Worm (Caenorhabditis elegans) whole organism, L4 larva: ENCODE measurements around the gene jac-1.

Experiments used
- F44E2.7 ChIP-seq: fragments of 200-800 bp; sonication (Bioruptor generic); IDR thresholded peaks from 2 replicates; pipeline ENCODE4 v2.1.2; 2022; ENCODE audit warnings: missing genetic modification characterization, missing compliant biosample characterization
- F49E8.2 ChIP-seq: sonication (generic microtip); optimal IDR thresholded peaks from 2 replicates; lab custom pipeline; 2016; ENCODE audit warnings: missing compliant biosample characterization, mild to moderate bottlenecking, missing genetic modification characterization, borderline replicate concordance
- R02D3.7 ChIP-seq: fragments of 150-350 bp; sonication (generic microtip); optimal IDR thresholded peaks from 3 replicates; lab custom pipeline; 2014; ENCODE audit warnings: missing biosample characterization, missing genetic modification characterization
- Y5F2A.4 ChIP-seq: fragments of 200-800 bp; sonication (Bioruptor generic); optimal IDR thresholded peaks from 2 replicates; lab custom pipeline; 2018; ENCODE audit warnings: mild to moderate bottlenecking, missing genetic modification characterization, missing compliant biosample characterization
- aha-1 ChIP-seq: fragments of 150-350 bp; peaks from one replicate; lab custom pipeline; 2014; ENCODE audit warnings: missing biosample characterization, missing genetic modification characterization
- attf-4 ChIP-seq: sonication (generic microtip); optimal IDR thresholded peaks from 3 replicates; lab custom pipeline; 2017; ENCODE audit warnings: missing biosample characterization, missing genetic modification characterization
- ceh-82 ChIP-seq: sonication (generic microtip); optimal IDR thresholded peaks from 2 replicates; lab custom pipeline; 2017; ENCODE audit warnings: missing biosample characterization, missing genetic modification characterization
- daf-16 ChIP-seq, 3 experiments: sonication (generic microtip); optimal IDR thresholded peaks; 2 replicates each; lab custom pipeline; 2016 to 2017; ENCODE audit warnings: missing genetic modification characterization in 3 of 3, missing genetic modification reagents in 3 of 3, mild to moderate bottlenecking in 2 of 3, missing compliant biosample characterization in 2 of 3, missing biosample characterization in 1 of 3, moderate library complexity in 1 of 3
- daf-8 ChIP-seq: fragments of 200-800 bp; sonication (Bioruptor generic); IDR thresholded peaks from 2 replicates; pipeline ENCODE4 v1.3.6; 2022; ENCODE audit warnings: missing genetic modification characterization, missing compliant biosample characterization
- dpl-1 ChIP-seq: fragments of 150-350 bp; optimal IDR thresholded peaks from 2 replicates; lab custom pipeline; 2014; ENCODE audit warnings: missing biosample characterization, missing genetic modification reagents, missing genetic modification characterization
- fos-1 ChIP-seq: fragments of 150-350 bp; optimal IDR thresholded peaks from 2 replicates; lab custom pipeline; 2014; ENCODE audit warnings: missing biosample characterization, missing genetic modification characterization
- gei-8 ChIP-seq: fragments of 200-800 bp; sonication (Bioruptor generic); optimal IDR thresholded peaks from 2 replicates; lab custom pipeline; 2018; ENCODE audit warnings: mild to moderate bottlenecking, missing genetic modification characterization, missing compliant biosample characterization
- hlh-11 ChIP-seq: fragments of 200-800 bp; sonication (Bioruptor generic); optimal IDR thresholded peaks from 2 replicates; lab custom pipeline; 2018; ENCODE audit warnings: mild to moderate bottlenecking, missing genetic modification characterization, missing compliant biosample characterization
- hlh-30 ChIP-seq: sonication (generic microtip); optimal IDR thresholded peaks from 2 replicates; lab custom pipeline; 2017; ENCODE audit warnings: antibody characterized with exemption, mild to moderate bottlenecking, missing genetic modification characterization, missing compliant biosample characterization; ENCODE audit not compliant: insufficient read depth
- hmg-1.1 ChIP-seq: fragments of 200-800 bp; sonication (Bioruptor generic); IDR thresholded peaks from 2 replicates; pipeline ENCODE4 v1.3.6; 2022; ENCODE audit warnings: missing genetic modification reagents, missing genetic modification characterization, missing compliant biosample characterization
- jun-1 ChIP-seq: fragments of 150-350 bp; optimal IDR thresholded peaks from 2 replicates; lab custom pipeline; 2014; ENCODE audit warnings: missing biosample characterization, missing genetic modification reagents, missing genetic modification characterization
- lin-13 ChIP-seq: fragments of 150-350 bp; optimal IDR thresholded peaks from 2 replicates; lab custom pipeline; 2014; ENCODE audit warnings: missing biosample characterization, missing genetic modification reagents, missing genetic modification characterization
- mxl-2 ChIP-seq: fragments of 200-800 bp; sonication (Bioruptor generic); conservative IDR thresholded peaks from 2 replicates; pipeline ENCODE4 v1.3.6; 2022; ENCODE audit warnings: missing genetic modification reagents, missing genetic modification characterization, missing compliant biosample characterization
- nhr-10 ChIP-seq: fragments of 150-350 bp; optimal IDR thresholded peaks from 2 replicates; lab custom pipeline; 2014; ENCODE audit warnings: missing biosample characterization, missing genetic modification characterization
- nhr-111 ChIP-seq: fragments of 200-800 bp; sonication (Bioruptor generic); optimal IDR thresholded peaks from 2 replicates; lab custom pipeline; 2018; ENCODE audit warnings: mild to moderate bottlenecking, missing genetic modification characterization, missing compliant biosample characterization
- nhr-237 ChIP-seq: sonication (generic microtip); optimal IDR thresholded peaks from 2 replicates; lab custom pipeline; 2017; ENCODE audit warnings: missing biosample characterization, missing genetic modification characterization
- nhr-41 ChIP-seq: fragments of 200-800 bp; sonication (Bioruptor generic); IDR thresholded peaks from 2 replicates; pipeline ENCODE4 v1.3.6; 2022; ENCODE audit warnings: missing genetic modification reagents, missing genetic modification characterization, missing compliant biosample characterization
- nhr-48 ChIP-seq: sonication (generic microtip); optimal IDR thresholded peaks from 2 replicates; lab custom pipeline; 2016; ENCODE audit warnings: mild to moderate bottlenecking, missing genetic modification characterization, missing compliant biosample characterization
- pha-4 ChIP-seq, 2 experiments: fragments of 150-350 bp in 1 of 2; fragments of 200-800 bp in 1 of 2; sonication (Bioruptor generic) in 1 of 2; IDR thresholded peaks in 1 of 2; optimal IDR thresholded peaks in 1 of 2; 2 replicates each; pipeline versions ENCODE4 v1.3.6 to Lab custom; 2014 to 2022; ENCODE audit warnings: missing genetic modification characterization in 2 of 2, missing genetic modification reagents in 2 of 2, missing biosample characterization in 1 of 2, missing compliant biosample characterization in 1 of 2
- skn-1 ChIP-seq: fragments of 150-350 bp; optimal IDR thresholded peaks from 2 replicates; lab custom pipeline; 2014; ENCODE audit warnings: missing biosample characterization, missing genetic modification characterization
- snpc-1.2 ChIP-seq: fragments of 200-800 bp; sonication (Bioruptor generic); IDR thresholded peaks from 2 replicates; pipeline ENCODE4 v1.3.6; 2022; ENCODE audit warnings: missing genetic modification reagents, missing genetic modification characterization, missing compliant biosample characterization
- spr-1 ChIP-seq: sonication (generic microtip); optimal IDR thresholded peaks from 2 replicates; lab custom pipeline; 2016; ENCODE audit warnings: mild to moderate bottlenecking, missing genetic modification characterization, missing compliant biosample characterization
- tag-97 ChIP-seq: fragments of 200-800 bp; sonication (Bioruptor generic); IDR thresholded peaks from 2 replicates; pipeline ENCODE4 v1.3.6; 2022; ENCODE audit warnings: missing genetic modification characterization, missing compliant biosample characterization
- unc-62 ChIP-seq, 3 experiments: fragments of 150-350 bp in 1 of 3; sonication (generic microtip); optimal IDR thresholded peaks in 2 of 3; peaks in 1 of 3; 1 replicate in 1 of 3; 2 replicates in 2 of 3; lab custom pipeline; 2014 to 2017; ENCODE audit warnings: missing biosample characterization in 3 of 3, missing genetic modification characterization in 3 of 3, missing genetic modification reagents in 3 of 3, missing genotype in 1 of 3
- vab-7 ChIP-seq: fragments of 200-800 bp; sonication (Bioruptor generic); IDR thresholded peaks from 2 replicates; pipeline ENCODE4 v1.3.6; 2022; ENCODE audit warnings: missing genetic modification reagents, missing genetic modification characterization, missing compliant biosample characterization
- zag-1 ChIP-seq: fragments of 150-350 bp; optimal IDR thresholded peaks from 2 replicates; lab custom pipeline; 2014; ENCODE audit warnings: missing biosample characterization, missing genetic modification characterization
- ztf-7 ChIP-seq: fragments of 150-350 bp; optimal IDR thresholded peaks from 2 replicates; lab custom pipeline; 2014; ENCODE audit warnings: missing biosample characterization, missing genetic modification characterization

The jac-1 gene

DNA sequence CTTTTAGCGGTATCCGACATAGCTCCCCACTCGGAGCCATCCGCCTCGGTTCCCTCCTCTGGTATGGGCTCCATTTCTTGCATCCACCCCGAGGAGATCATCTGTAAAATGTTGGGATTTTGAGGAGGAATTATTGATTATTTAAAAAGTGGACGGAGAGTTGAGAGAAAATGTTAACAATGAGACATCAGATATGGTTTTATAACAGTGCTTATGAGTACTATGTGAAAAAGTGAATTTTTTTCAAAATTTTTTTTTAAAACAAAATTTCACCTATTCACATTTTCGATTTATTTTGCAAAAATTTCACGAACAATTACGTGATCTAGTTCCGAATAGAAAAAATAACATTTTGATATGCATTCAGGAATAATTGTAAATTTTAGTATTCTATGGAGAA, at the start of gene jac-1:
jac-1 (minus strand) TSS at position 101 of the 400 bp plus-strand sequence.
- TF ChIP-seq aha-1 (tag; lab: Kevin White, UChicago) (peak; percentile 23), hmg-1.1 (GFP tag; lab: Robert Waterston, UW) (no peak)

DNA sequence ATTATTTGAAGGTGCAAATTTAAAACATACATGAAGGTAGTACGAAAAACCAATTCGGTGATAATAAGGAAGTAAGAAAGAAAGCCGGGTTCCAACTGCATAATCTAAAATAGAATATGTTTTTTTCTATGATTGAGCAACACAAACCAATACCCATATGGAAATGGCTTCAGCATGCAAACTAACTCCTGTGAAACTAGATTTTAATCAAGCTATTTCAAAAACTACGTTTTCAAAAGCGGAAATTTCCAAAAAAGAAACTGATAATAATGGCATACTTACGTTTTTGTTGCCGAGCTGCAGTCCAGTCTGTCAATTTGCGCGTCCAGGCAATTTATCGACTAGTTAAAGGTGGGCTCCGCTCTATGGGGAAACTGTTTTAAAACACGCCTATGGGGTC, 40.7 kb upstream of the jac-1 start, which contains the start of gene Y105C5B.1418:
Y105C5B.1418 (minus strand) TSS at position 101 of the 400 bp plus-strand sequence.
- TF ChIP-seq dpl-1 (no peak), pha-4 (GFP tag; IDR thresholded peaks at IDR 0.05; lab: Robert Waterston, UW) (no peak), pha-4 (tag; optimal IDR thresholded peaks at IDR 0.05; lab: Kevin White, UChicago) (no peak), unc-62 (GFP tag; optimal IDR thresholded peaks at IDR 0.05 in 1 of 2; lab: Kevin White, UChicago) (no peak), unc-62 (tag; optimal IDR thresholded peaks at IDR 0.05; lab: Kevin White, UChicago) (no peak), tag-97 (GFP tag; lab: Robert Waterston, UW) (no peak), ztf-7 (no peak), fos-1 (no peak), nhr-41 (GFP tag; lab: Robert Waterston, UW) (no peak)

DNA sequence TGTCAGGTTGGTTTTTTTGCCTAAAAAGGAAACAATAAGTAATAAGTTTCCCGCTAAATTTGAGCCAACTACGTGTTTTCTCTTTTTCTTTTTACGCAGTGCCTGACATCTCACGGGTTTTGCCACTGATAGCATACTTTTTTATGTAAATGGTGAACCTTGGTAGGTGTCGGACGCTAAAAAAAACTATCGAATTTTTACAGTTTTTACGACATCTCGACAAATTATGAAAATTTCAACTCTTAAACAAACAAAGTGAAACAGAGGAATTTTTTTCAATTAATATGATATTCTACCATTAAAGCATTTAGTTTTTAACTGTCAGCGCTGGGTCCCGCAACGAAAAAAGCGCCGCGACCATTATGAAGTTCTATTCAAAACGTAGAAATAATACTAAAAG, 33.8 kb upstream of the jac-1 start:
- peak; percentile 50 for TF ChIP-seq snpc-1.2
- TF ChIP-seq ceh-82 (tag; lab: Kevin White, UChicago) = no peak

DNA sequence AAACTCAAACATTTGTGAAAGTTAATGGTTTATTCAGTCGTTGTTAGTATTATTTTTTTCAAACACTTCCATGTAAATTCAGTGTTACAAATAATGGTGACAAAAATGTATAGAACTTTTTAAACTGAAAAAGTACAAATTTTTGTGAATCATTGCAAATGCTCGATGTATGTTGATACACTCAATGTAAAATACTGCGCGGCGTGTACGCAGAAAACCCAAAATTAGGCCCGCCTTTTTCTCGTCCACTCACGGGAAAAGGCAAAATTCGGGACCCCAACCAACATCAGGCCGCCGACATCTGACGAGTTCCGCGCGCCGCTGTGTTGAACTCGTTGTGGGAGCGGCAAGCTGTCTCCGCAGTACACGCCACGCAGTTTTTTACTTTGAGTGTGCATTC, 32.8 kb upstream of the jac-1 start:
- TF ChIP-seq snpc-1.2 (peak; percentile 83), jun-1 (no peak)

DNA sequence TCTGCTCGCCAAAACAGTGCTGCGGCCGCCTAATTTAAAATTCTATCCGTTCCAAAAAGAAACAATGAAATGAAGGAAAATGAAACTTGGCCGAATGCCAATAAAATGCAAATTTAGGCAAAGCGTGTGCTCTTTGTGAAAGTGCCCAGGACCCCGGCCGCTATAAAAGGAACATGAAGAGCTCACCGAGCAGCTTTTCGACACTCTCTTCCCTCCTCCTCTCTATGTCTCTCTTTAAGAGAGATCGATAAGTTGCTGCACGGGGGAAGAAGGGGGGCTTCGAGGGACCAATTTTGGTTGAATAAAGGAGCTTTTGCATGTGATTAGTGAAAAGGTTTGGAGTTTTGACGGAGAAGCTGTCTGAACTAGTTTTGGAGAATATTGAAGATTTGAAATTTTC, 22.2 kb upstream of the jac-1 start:
- TF ChIP-seq spr-1 (tag; lab: Kevin White, UChicago) (no peak), aha-1 (tag; lab: Kevin White, UChicago) (peak; percentile 97), Y5F2A.4 (GFP tag; lab: Kevin White, UChicago) (no peak), hlh-30 (tag; lab: Kevin White, UChicago) (peak; percentile 61), vab-7 (GFP tag; lab: Robert Waterston, UW) (no peak), daf-8 (GFP tag; lab: Robert Waterston, UW) (no peak)

DNA sequence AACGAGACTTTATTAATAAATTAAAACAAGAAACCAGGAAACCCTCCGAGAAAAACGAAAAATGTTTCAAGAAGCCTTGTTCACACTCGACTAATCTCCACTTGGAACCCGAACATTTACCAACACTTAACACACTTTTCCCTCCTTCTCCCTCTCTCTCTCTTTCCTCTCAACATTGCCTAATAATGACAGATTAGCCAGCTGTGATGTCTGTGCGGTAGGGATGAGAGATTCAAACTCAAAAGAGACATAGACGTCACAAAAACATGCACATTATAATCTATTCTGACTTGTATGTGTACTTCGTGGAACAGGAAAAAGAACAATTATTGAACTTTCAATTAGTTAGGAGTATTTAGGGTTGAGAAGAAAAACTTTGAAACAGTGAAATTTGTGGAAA, 20.8 kb upstream of the jac-1 start:
- TF ChIP-seq nhr-111 (GFP tag; lab: Kevin White, UChicago) = no peak
- no peak for TF ChIP-seq mxl-2 (GFP tag; lab: Robert Waterston, UW)
- no peak for TF ChIP-seq skn-1 (tag; lab: Kevin White, UChicago)
- peak; percentile 61 for TF ChIP-seq aha-1 (tag; lab: Kevin White, UChicago)
- TF ChIP-seq unc-62 (GFP tag; optimal IDR thresholded peaks at IDR 0.05 in 1 of 2; lab: Kevin White, UChicago) = peak in 1 of 2 experiments; percentile 57
- TF ChIP-seq unc-62 (tag; optimal IDR thresholded peaks at IDR 0.05; lab: Kevin White, UChicago) = no peak
- no peak for TF ChIP-seq tag-97 (GFP tag; lab: Robert Waterston, UW)
- no peak for TF ChIP-seq F49E8.2 (tag; lab: Kevin White, UChicago)
- TF ChIP-seq F44E2.7 (GFP tag; lab: Robert Waterston, UW) = no peak
- no peak for TF ChIP-seq hmg-1.1 (GFP tag; lab: Robert Waterston, UW)
- TF ChIP-seq nhr-48 (tag; lab: Kevin White, UChicago) = no peak
- no peak for TF ChIP-seq gei-8 (GFP tag; lab: Kevin White, UChicago)
- no peak for TF ChIP-seq nhr-237
- TF ChIP-seq zag-1 (tag; lab: Kevin White, UChicago) = no peak

DNA sequence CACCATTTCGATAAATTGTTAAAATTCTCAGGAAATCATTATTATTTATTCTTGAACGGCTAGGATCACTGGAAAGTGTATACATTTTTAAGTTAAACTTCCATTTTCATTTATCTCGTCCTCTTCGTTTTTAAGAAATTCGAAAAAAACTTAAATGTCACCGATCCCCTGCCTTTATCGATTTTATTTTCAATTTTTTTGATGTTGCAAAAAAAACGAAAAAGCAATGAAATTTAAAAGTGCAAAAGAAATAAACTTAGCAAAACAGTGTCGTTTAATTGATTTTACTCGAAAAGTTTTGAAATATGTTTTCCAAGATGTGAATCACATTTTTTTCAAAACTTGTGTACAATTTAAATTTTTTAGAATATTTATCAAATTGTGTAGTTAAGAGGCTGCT, 14.4 kb upstream of the jac-1 start:
- TF ChIP-seq nhr-111 (GFP tag; lab: Kevin White, UChicago) = no peak
- TF ChIP-seq aha-1 (tag; lab: Kevin White, UChicago) = peak; percentile 0
- TF ChIP-seq spr-1 (tag; lab: Kevin White, UChicago) = no peak
- TF ChIP-seq daf-16 (GFP tag; optimal IDR thresholded peaks at IDR 0.05; lab: Kevin White, UChicago) = no peak
- no peak for TF ChIP-seq daf-16 (tag; optimal IDR thresholded peaks at IDR 0.05; lab: Kevin White, UChicago)
- no peak for TF ChIP-seq lin-13
- TF ChIP-seq attf-4 = no peak
- no peak for TF ChIP-seq nhr-10
- TF ChIP-seq hlh-11 (tag; lab: Kevin White, UChicago) = no peak
- TF ChIP-seq R02D3.7 (tag; lab: Kevin White, UChicago) = no peak
- TF ChIP-seq snpc-1.2 = peak; percentile 70
- TF ChIP-seq hlh-30 (tag; lab: Kevin White, UChicago) = no peak
